Fruit fly (Drosophila melanogaster) S2 (cell line): ENCODE data around the gene pum.

Source experiments
- CG8478 ChIP-seq: fragments of >200 bp; optimal IDR thresholded peaks from 2 replicates; lab custom pipeline; 2018
- CTCF ChIP-seq, 2 experiments: fragments of >200 bp; optimal IDR thresholded peaks; 2 replicates each; lab custom pipeline; 2018

- TF ChIP-seq CTCF (optimal IDR thresholded peaks at IDR 0.05; lab: Kevin White, UChicago) (no peak), CG8478 (lab: Kevin White, UChicago) (no peak)
Measured at dm6 chr3R:9031797-9032418, 205.6 kb downstream of the pum start.
